Worm (Caenorhabditis elegans): ENCODE measurements around the gene egl-26.

DNA sequence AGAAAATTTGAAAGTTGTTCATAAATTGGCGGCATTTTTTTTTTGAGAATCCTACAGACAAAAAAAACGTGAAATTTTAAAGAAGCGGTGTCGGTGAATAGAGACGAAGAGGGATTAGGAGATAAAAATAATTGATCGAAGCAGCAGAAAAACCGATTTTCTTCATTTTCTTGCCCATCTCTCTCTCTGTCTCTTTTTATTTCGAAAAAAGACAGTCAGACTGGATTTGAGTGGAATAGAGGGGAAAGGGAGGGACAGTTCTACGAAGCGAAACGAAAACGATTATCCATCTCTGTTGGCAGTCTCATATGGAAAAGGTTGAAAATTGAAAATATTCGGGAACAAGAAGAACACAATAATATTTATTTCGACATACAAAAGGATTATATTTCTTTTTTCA, 39.9 kb upstream of the egl-26 start:
- TF ChIP-seq unc-120 (tag; optimal IDR thresholded peaks at IDR 0.05; ENCODE audit: poor library complexity, severe bottlenecking) = no peak
- no peak for TF ChIP-seq nhr-12 (tag; optimal IDR thresholded peaks at IDR 0.05)
